Worm (Caenorhabditis elegans) whole organism, late embryonic: ENCODE results near the gene C18E9.2.

Experiments used
- pqm-1 ChIP-seq: sonication (generic microtip); optimal IDR thresholded peaks from 2 replicates; lab custom pipeline; 2016; ENCODE audit warnings: missing genetic modification characterization, missing compliant biosample characterization
- syd-9 ChIP-seq: sonication (generic microtip); optimal IDR thresholded peaks from 2 replicates; lab custom pipeline; 2016; ENCODE audit warnings: mild to moderate bottlenecking, missing genetic modification characterization, moderate library complexity, missing compliant biosample characterization

DNA sequence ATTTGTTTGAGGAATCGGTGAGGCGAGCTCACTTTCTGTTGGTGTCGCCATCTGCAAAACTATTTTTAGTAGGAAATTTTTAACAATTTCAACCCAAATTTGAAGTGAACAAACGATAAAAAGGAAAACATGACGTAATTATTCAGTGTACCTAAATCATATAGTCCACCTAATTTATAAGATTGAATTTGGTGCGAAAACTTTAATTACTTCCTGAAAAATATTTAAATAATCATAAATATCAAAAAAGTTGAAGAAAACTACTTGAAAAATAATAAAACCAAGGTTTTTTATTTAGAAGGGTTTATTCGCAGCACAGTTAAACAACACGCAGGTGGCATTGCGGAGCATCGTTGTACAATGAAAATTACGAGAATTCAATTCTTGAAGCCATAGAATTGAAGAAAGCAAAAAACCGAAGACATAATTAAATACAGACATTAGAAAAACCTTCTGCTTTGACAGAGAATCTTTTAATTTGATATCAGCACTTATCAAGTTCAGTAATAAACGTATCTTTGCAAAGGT is 8.8 kb downstream of the C18E9.2 start, which contains the start of gene tomm-40:
- TF ChIP-seq pqm-1 (tag; lab: Kevin White, UChicago) (no peak), syd-9 (tag; lab: Kevin White, UChicago) (no peak)
